Fruit fly (Drosophila melanogaster) whole organism, embryonic: ENCODE data around the gene Cbl.

Experiments
- C15 ChIP-seq: fragments of 200-800 bp; sonication (Bioruptor generic); IDR thresholded peaks from 3 replicates; pipeline ENCODE4 v1.3.6; 2022; ENCODE audit warnings: missing biosample characterization, missing genetic modification characterization
- CG10147 ChIP-seq: fragments of 200-800 bp; sonication (Bioruptor generic); optimal IDR thresholded peaks from 2 replicates; lab custom pipeline; 2019; ENCODE audit warnings: missing biosample characterization, mild to moderate bottlenecking, missing genetic modification characterization, moderate library complexity
- CG11085 ChIP-seq: fragments of 200-800 bp; sonication (Bioruptor generic); IDR thresholded peaks from 2 replicates; pipeline ENCODE4 v1.3.6; 2022; ENCODE audit warnings: missing biosample characterization, missing genetic modification characterization
- CG11560 ChIP-seq: fragments of 200-800 bp; sonication (Bioruptor generic); IDR thresholded peaks from 3 replicates; pipeline ENCODE4 v1.3.6; 2022; ENCODE audit warnings: missing biosample characterization, missing genetic modification characterization
- CG12659 ChIP-seq: fragments of 200-800 bp; sonication (Bioruptor generic); optimal IDR thresholded peaks from 3 replicates; lab custom pipeline; 2017; ENCODE audit warnings: mild to moderate bottlenecking, missing biosample characterization, missing genetic modification reagents, missing genetic modification characterization
- CG14710 ChIP-seq: fragments of 200-800 bp; sonication (Bioruptor generic); optimal IDR thresholded peaks from 3 replicates; lab custom pipeline; 2019; ENCODE audit warnings: missing biosample characterization, mild to moderate bottlenecking, missing genetic modification characterization, moderate library complexity
- CG15073 ChIP-seq: fragments of 200-800 bp; sonication (Bioruptor generic); optimal IDR thresholded peaks from 2 replicates; lab custom pipeline; 2016; ENCODE audit warnings: missing biosample characterization, missing genetic modification characterization
- CG17186 ChIP-seq: fragments of 200-800 bp; sonication (Bioruptor generic); optimal IDR thresholded peaks from 3 replicates; lab custom pipeline; 2017; ENCODE audit warnings: missing biosample characterization, missing genetic modification reagents, missing genetic modification characterization
- CG18764 ChIP-seq: fragments of 200-800 bp; sonication (Bioruptor generic); optimal IDR thresholded peaks from 3 replicates; lab custom pipeline; 2016; ENCODE audit warnings: missing biosample characterization, missing genetic modification characterization
- CG2129 ChIP-seq: fragments of 200-800 bp; sonication (Bioruptor generic); IDR thresholded peaks from 2 replicates; pipeline ENCODE4 v1.3.6; 2022; ENCODE audit warnings: missing biosample characterization, missing genetic modification characterization; ENCODE audit not compliant: partially characterized antibody
- CG2712 ChIP-seq: fragments of 200-800 bp; optimal IDR thresholded peaks from 3 replicates; lab custom pipeline; 2019; ENCODE audit warnings: missing biosample characterization, mild to moderate bottlenecking, missing genetic modification characterization, moderate library complexity
- CG30403 ChIP-seq: fragments of 200-800 bp; sonication (Bioruptor generic); optimal IDR thresholded peaks from 3 replicates; lab custom pipeline; 2016; ENCODE audit warnings: missing biosample characterization, missing genetic modification characterization
- CG33557 ChIP-seq: fragments of 200-800 bp; sonication (Bioruptor generic); optimal IDR thresholded peaks from 2 replicates; lab custom pipeline; 2019; ENCODE audit warnings: missing biosample characterization, mild to moderate bottlenecking, missing genetic modification characterization, moderate library complexity
- CG3838 ChIP-seq: fragments of 200-800 bp; sonication (Bioruptor generic); optimal IDR thresholded peaks from 3 replicates; lab custom pipeline; 2016; ENCODE audit warnings: missing biosample characterization, missing genetic modification characterization
- CG3995 ChIP-seq: fragments of 200-800 bp; sonication (Bioruptor generic); optimal IDR thresholded peaks from 3 replicates; lab custom pipeline; 2016; ENCODE audit warnings: missing biosample characterization, missing genetic modification characterization
- CG4707 ChIP-seq: fragments of 200-800 bp; sonication (Bioruptor generic); optimal IDR thresholded peaks from 2 replicates; lab custom pipeline; 2018; ENCODE audit warnings: missing biosample characterization, mild to moderate bottlenecking, missing genetic modification characterization, moderate library complexity
- CG6654 ChIP-seq: fragments of 200-800 bp; sonication (Bioruptor generic); optimal IDR thresholded peaks from 2 replicates; lab custom pipeline; 2017; ENCODE audit warnings: missing biosample characterization, mild to moderate bottlenecking, missing genetic modification characterization
- CG7786 ChIP-seq: fragments of 200-800 bp; sonication (Bioruptor generic); optimal IDR thresholded peaks from 2 replicates; lab custom pipeline; 2016; ENCODE audit warnings: missing biosample characterization, missing genetic modification characterization
- CG8281 ChIP-seq: fragments of 200-800 bp; sonication (Bioruptor generic); optimal IDR thresholded peaks from 2 replicates; lab custom pipeline; 2018; ENCODE audit warnings: missing biosample characterization, mild to moderate bottlenecking, missing genetic modification characterization, moderate library complexity
- Camta ChIP-seq: fragments of 200-800 bp; sonication (Bioruptor generic); optimal IDR thresholded peaks from 2 replicates; lab custom pipeline; 2016; ENCODE audit warnings: missing biosample characterization, missing genetic modification characterization
- Dad ChIP-seq: fragments of 200-800 bp; sonication (Bioruptor generic); optimal IDR thresholded peaks from 3 replicates; lab custom pipeline; 2016; ENCODE audit warnings: missing biosample characterization, missing genetic modification characterization
- Dip2 ChIP-seq: fragments of 200-800 bp; sonication (Bioruptor generic); IDR thresholded peaks from 2 replicates; pipeline ENCODE4 v1.3.6; 2022; ENCODE audit warnings: missing biosample characterization, missing genetic modification characterization
- Doc2 ChIP-seq: fragments of 200-800 bp; sonication (Bioruptor generic); IDR thresholded peaks from 2 replicates; pipeline ENCODE4 v1.3.6; 2022; ENCODE audit warnings: missing biosample characterization, missing genetic modification characterization
- E2f1 ChIP-seq: fragments of 200-800 bp; sonication (Bioruptor generic); IDR thresholded peaks from 2 replicates; pipeline ENCODE4 v1.3.6; 2022; ENCODE audit warnings: missing biosample characterization, missing genetic modification characterization
- E2f2 ChIP-seq: fragments of 200-800 bp; sonication (Bioruptor generic); IDR thresholded peaks from 2 replicates; pipeline ENCODE4 v1.3.6; 2022; ENCODE audit warnings: missing biosample characterization, missing genetic modification characterization
- Elba2 ChIP-seq: fragments of 200-800 bp; sonication (Bioruptor generic); optimal IDR thresholded peaks from 3 replicates; lab custom pipeline; 2016; ENCODE audit warnings: missing biosample characterization, missing genetic modification characterization
- Ets65A ChIP-seq: fragments of 200-800 bp; sonication (Bioruptor generic); peaks from one replicate; lab custom pipeline; 2016; ENCODE audit warnings: missing biosample characterization, missing genetic modification characterization
- HmgD ChIP-seq: fragments of 200-800 bp; sonication (Bioruptor generic); optimal IDR thresholded peaks from 3 replicates; lab custom pipeline; 2016; ENCODE audit warnings: missing biosample characterization, missing genetic modification characterization
- Max ChIP-seq: fragments of 200-800 bp; sonication (Bioruptor generic); optimal IDR thresholded peaks from 2 replicates; lab custom pipeline; 2016; ENCODE audit warnings: missing biosample characterization, mild to moderate bottlenecking, missing genetic modification characterization
- Med ChIP-seq: fragments of 200-800 bp; sonication (Bioruptor generic); peaks from one replicate; lab custom pipeline; 2016; ENCODE audit warnings: missing biosample characterization, missing genetic modification characterization, mild to moderate bottlenecking, inconsistent platforms, moderate library complexity
- Xrp1 ChIP-seq: fragments of 200-800 bp; sonication (Bioruptor generic); IDR thresholded peaks from 2 replicates; pipeline ENCODE4 v1.3.6; 2022; ENCODE audit warnings: missing biosample characterization, missing genetic modification characterization
- fd3F ChIP-seq: fragments of 200-800 bp; sonication (Bioruptor generic); optimal IDR thresholded peaks from 2 replicates; lab custom pipeline; 2018; ENCODE audit warnings: missing biosample characterization, mild to moderate bottlenecking, missing genetic modification characterization, moderate library complexity
- gsb-n ChIP-seq: fragments of 200-800 bp; sonication (Bioruptor generic); optimal IDR thresholded peaks from 3 replicates; lab custom pipeline; 2018; ENCODE audit warnings: missing biosample characterization, mild to moderate bottlenecking, missing genetic modification characterization
- hth ChIP-seq: fragments of >200 bp; optimal IDR thresholded peaks from 2 replicates; lab custom pipeline; 2017; ENCODE audit warnings: inconsistent platforms
- insv ChIP-seq, 2 experiments: fragments of 200-800 bp; sonication (Bioruptor generic); optimal IDR thresholded peaks; 3 replicates each; lab custom pipeline; 2016 to 2018; ENCODE audit warnings: missing biosample characterization in 2 of 2, missing genetic modification characterization in 2 of 2
- kah ChIP-seq: fragments of 200-800 bp; sonication (Bioruptor generic); optimal IDR thresholded peaks from 2 replicates; lab custom pipeline; 2018; ENCODE audit warnings: missing biosample characterization, mild to moderate bottlenecking, missing genetic modification characterization
- kni ChIP-seq: fragments of 200-800 bp; sonication (Bioruptor generic); optimal IDR thresholded peaks from 3 replicates; lab custom pipeline; 2017; ENCODE audit warnings: mild to moderate bottlenecking, missing biosample characterization, missing genetic modification reagents, missing genetic modification characterization
- knrl ChIP-seq: fragments of 200-800 bp; sonication (Bioruptor generic); IDR thresholded peaks from 3 replicates; pipeline ENCODE4 v1.3.6; 2022; ENCODE audit warnings: missing biosample characterization, missing genetic modification characterization; ENCODE audit not compliant: partially characterized antibody
- nerfin-2 ChIP-seq: fragments of 200-800 bp; sonication (Bioruptor generic); IDR thresholded peaks from 2 replicates; pipeline ENCODE4 v1.3.6; 2022; ENCODE audit warnings: missing biosample characterization, missing genetic modification characterization; ENCODE audit not compliant: partially characterized antibody
- pros ChIP-seq: fragments of 200-800 bp; sonication (Bioruptor generic); optimal IDR thresholded peaks from 3 replicates; lab custom pipeline; 2019; ENCODE audit warnings: missing biosample characterization, mild to moderate bottlenecking, missing genetic modification characterization, moderate library complexity
- pum ChIP-seq: fragments of 200-800 bp; sonication (Bioruptor generic); optimal IDR thresholded peaks from 2 replicates; lab custom pipeline; 2016; ENCODE audit warnings: missing biosample characterization, missing genetic modification characterization
- run ChIP-seq: fragments of 200-800 bp; sonication (Bioruptor generic); optimal IDR thresholded peaks from 3 replicates; lab custom pipeline; 2018; ENCODE audit warnings: missing biosample characterization, mild to moderate bottlenecking, missing genetic modification characterization
- sens ChIP-seq: fragments of 200-800 bp; sonication (Bioruptor generic); peaks from one replicate; lab custom pipeline; 2016; ENCODE audit warnings: missing biosample characterization, missing genetic modification characterization
- seq ChIP-seq: fragments of 200-800 bp; sonication (Bioruptor generic); IDR thresholded peaks from 2 replicates; pipeline ENCODE4 v1.3.6; 2022; ENCODE audit warnings: missing biosample characterization, missing genetic modification characterization
- sim ChIP-seq: fragments of 200-800 bp; sonication (Bioruptor generic); IDR thresholded peaks from 2 replicates; pipeline ENCODE4 v1.3.6; 2022; ENCODE audit warnings: missing biosample characterization, missing genetic modification characterization
- sisA ChIP-seq: fragments of 200-800 bp; sonication (Bioruptor generic); IDR thresholded peaks from 2 replicates; pipeline ENCODE4 v1.3.6; 2022; ENCODE audit warnings: missing biosample characterization, missing genetic modification characterization
- stc ChIP-seq: fragments of 200-800 bp; sonication (Bioruptor generic); IDR thresholded peaks from 2 replicates; pipeline ENCODE4 v1.3.6; 2022; ENCODE audit warnings: missing biosample characterization, missing genetic modification characterization
- tio ChIP-seq: fragments of 200-800 bp; sonication (Bioruptor generic); optimal IDR thresholded peaks from 2 replicates; lab custom pipeline; 2017; ENCODE audit warnings: missing biosample characterization, missing genetic modification characterization, inconsistent platforms
- tll ChIP-seq, 2 experiments: fragments of 200-800 bp in 1 of 2; fragments of >200 bp in 1 of 2; sonication (Bioruptor generic) in 1 of 2; optimal IDR thresholded peaks; 2 replicates each; lab custom pipeline; 2017 to 2019; ENCODE audit warnings: missing biosample characterization in 2 of 2, missing genetic modification characterization in 2 of 2, mild to moderate bottlenecking in 1 of 2, moderate library complexity in 1 of 2
- unpg ChIP-seq: fragments of 200-800 bp; sonication (Bioruptor generic); optimal IDR thresholded peaks from 3 replicates; lab custom pipeline; 2018; ENCODE audit warnings: missing biosample characterization, mild to moderate bottlenecking, missing genetic modification characterization, moderate library complexity

Gene Cbl

DNA sequence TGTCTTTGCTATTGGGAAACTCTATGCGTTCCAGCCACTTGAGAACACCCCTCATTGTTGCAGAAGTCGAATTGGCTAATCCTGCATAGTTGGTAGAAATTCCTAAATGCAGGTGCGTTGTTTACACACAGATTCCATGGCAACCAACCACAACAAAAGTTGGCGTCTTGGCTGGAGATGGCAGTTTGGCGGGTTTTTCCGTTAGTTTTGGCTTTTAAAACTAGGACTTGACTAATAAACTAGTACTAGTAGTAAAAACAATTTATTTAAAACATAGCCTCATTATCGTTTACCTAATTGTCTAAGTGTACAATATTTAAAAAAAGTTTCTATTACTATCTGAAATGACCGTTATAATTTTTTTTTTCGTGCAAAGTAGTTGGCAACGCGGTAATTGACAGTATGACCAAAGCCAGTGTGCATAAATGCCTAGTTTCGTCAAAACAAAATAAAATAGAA is 13.3 kb upstream of the Cbl start, which contains the start of gene Exo70 (continued):
- TF ChIP-seq tio (GFP tag; lab: Kevin White, UChicago) (no peak), CG30403 (GFP tag; lab: Kevin White, UChicago) (peak; percentile 32), pros (GFP tag; lab: Kevin White, UChicago) (no peak), Dad (GFP tag; lab: Kevin White, UChicago) (no peak), gsb-n (tag; lab: Kevin White, UChicago) (no peak), CG2712 (tag; lab: Kevin White, UChicago) (peak; percentile 13), kah (peak; percentile 93), tll (GFP tag; optimal IDR thresholded peaks at IDR 0.05; lab: Kevin White, UChicago) (peak in 1 of 2 experiments; percentile 47), seq (GFP tag; lab: Robert Waterston, UW) (no peak), Med (GFP tag; lab: Kevin White, UChicago) (peak; percentile 61), CG3838 (no peak), CG6654 (GFP tag; lab: Kevin White, UChicago) (no peak), CG8281 (peak; percentile 42), CG7786 (no peak), Max (GFP tag; lab: Kevin White, UChicago) (peak; percentile 23), run (no peak), CG3995 (no peak), Doc2 (no peak), Camta (GFP tag; lab: Kevin White, UChicago) (no peak), E2f2 (peak; percentile 15; the same call in 1 of the 2 replicates), pum (GFP tag; lab: Kevin White, UChicago) (no peak), knrl (0 out of 3 replicates have a peak, but pooled peaks have one; percentile 31), unpg (no peak), insv (GFP tag; optimal IDR thresholded peaks at IDR 0.05; lab: Kevin White, UChicago) (peak in 1 of 2 experiments; percentile 19), hth (lab: Kevin White, UChicago) (no peak)

- no peak for TF ChIP-seq fd3F (GFP tag; lab: Kevin White, UChicago)
- peak; percentile 30 for TF ChIP-seq Ets65A (GFP tag; lab: Kevin White, UChicago)
Measured at dm6 chr3L:8412725-8413124, 12.0 kb upstream of the Cbl start, which contains the start of the genes Oseg1 and mtrm. Gene Oseg1 (minus strand): TSS chr3L:8412825. Gene mtrm (plus strand): TSS chr3L:8413012.

DNA sequence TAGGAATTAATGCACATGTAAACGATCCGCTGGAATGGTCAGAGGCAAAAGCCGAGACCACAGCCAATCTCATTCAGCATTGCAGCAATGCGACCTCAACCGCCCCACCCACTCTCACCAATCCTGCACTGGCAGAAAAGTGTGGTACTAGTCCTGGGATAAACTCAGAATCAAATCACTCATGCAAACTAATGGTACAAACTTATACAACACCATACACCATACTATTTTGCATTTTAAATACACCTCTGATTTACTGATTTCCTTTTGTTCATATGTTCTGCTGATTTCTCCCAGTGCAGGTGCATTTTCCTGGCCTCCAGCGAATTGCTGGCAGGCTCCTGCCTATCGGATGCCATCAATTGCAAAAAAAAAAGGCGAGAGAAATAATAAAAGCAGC is 5.8 kb upstream of the Cbl start:
- TF ChIP-seq CG14710 (no peak), CG15073 (GFP tag; lab: Kevin White, UChicago) (no peak), sens (GFP tag; lab: Kevin White, UChicago) (peak; percentile 80), CG2129 (GFP tag; lab: Robert Waterston, UW) (no peak), CG33557 (GFP tag; lab: Kevin White, UChicago) (no peak), sim (GFP tag; lab: Robert Waterston, UW) (no peak), CG10147 (GFP tag; lab: Kevin White, UChicago) (no peak), CG17186 (GFP tag; lab: Kevin White, UChicago) (no peak), CG12659 (GFP tag; lab: Kevin White, UChicago) (no peak), HmgD (no peak), Xrp1 (GFP tag; lab: Robert Waterston, UW) (peak; percentile 34; the same call in 1 of the 2 replicates), CG4707 (GFP tag; lab: Kevin White, UChicago) (no peak), C15 (no peak), Elba2 (GFP tag; lab: Kevin White, UChicago) (no peak), sisA (0 out of 2 replicates have a peak, but pooled peaks have one; percentile 19), CG11560 (tag; lab: Robert Waterston, UW) (no peak), CG18764 (GFP tag; lab: Kevin White, UChicago) (no peak), Dip2 (GFP tag; lab: Robert Waterston, UW) (no peak), CG11085 (GFP tag; lab: Robert Waterston, UW) (no peak), kni (GFP tag; lab: Kevin White, UChicago) (no peak), E2f1 (peak; percentile 34; the same call in 1 of the 2 replicates), stc (GFP tag; lab: Robert Waterston, UW) (0 out of 2 replicates have a peak, but pooled peaks have one; percentile 17), nerfin-2 (GFP tag; lab: Robert Waterston, UW) (no peak), CG8281 (no peak)
